Fruit fly (Drosophila melanogaster) Kc167 (cell line): ENCODE measurements around the gene CG14304.

Experiments used
- Myc ChIP-seq: fragments of >200 bp; optimal IDR thresholded peaks from 2 replicates; lab custom pipeline; 2017; ENCODE audit warnings: missing external identifiers
- Sin3A ChIP-seq: fragments of >200 bp; optimal IDR thresholded peaks from 2 replicates; lab custom pipeline; 2018; ENCODE audit warnings: missing external identifiers
- h ChIP-seq: fragments of >200 bp; optimal IDR thresholded peaks from 3 replicates; lab custom pipeline; 2018; ENCODE audit warnings: missing external identifiers
- insv ChIP-seq: fragments of >200 bp; optimal IDR thresholded peaks from 3 replicates; lab custom pipeline; 2018; ENCODE audit warnings: missing external identifiers
- psq ChIP-seq: fragments of >200 bp; optimal IDR thresholded peaks from 2 replicates; lab custom pipeline; 2017; ENCODE audit warnings: missing external identifiers
- ttk ChIP-seq: sonication (Bioruptor generic); optimal IDR thresholded peaks from 2 replicates; lab custom pipeline; 2017; ENCODE audit warnings: missing external identifiers

Gene CG14304

DNA sequence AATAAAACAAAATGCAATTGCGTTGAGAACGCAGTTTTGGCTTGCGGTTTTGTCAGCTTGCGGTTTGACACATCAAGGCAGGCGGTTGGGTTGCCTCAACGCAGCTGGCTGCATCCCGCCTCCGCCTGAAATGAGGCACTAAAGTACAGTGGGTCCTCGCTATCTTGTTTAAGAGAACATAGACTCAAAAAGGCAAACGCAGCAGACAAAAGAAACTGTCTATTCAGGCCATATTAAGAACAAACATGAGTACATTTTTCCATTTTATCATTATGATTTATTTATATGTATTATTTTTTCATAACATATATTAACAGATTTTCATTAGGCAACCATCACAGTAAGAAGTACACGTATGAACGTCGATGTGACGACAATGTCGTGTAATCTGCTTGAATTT lies 18.5 kb upstream of the CG14304 start:
- TF ChIP-seq ttk (lab: Kevin White, UChicago) (no peak), Myc (no peak), insv (lab: Kevin White, UChicago) (no peak), Sin3A (lab: Kevin White, UChicago) (no peak), psq (lab: Kevin White, UChicago) (no peak), h (no peak)

DNA sequence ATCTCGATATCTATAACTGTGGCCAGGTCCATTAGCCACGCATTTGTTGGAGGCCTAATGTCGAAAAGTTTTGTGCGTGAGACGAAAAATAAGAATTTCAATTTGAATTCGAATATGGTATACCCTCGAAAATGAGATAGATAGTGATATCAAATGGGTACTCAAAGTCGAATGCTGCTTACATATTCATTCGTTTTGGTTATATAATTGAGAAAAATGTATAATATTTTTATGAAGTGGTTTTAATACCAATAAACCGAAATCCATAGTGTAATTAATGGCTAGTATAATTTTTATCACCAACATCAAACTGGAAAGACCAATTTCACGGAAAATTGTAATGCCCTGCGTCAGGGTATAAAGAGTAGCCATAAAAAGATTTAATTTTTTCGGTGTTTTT lies 12.0 kb upstream of the CG14304 start:
- TF ChIP-seq psq (lab: Kevin White, UChicago) (no peak), Myc (no peak), insv (lab: Kevin White, UChicago) (no peak), h (no peak), Sin3A (lab: Kevin White, UChicago) (no peak), ttk (lab: Kevin White, UChicago) (no peak)

DNA sequence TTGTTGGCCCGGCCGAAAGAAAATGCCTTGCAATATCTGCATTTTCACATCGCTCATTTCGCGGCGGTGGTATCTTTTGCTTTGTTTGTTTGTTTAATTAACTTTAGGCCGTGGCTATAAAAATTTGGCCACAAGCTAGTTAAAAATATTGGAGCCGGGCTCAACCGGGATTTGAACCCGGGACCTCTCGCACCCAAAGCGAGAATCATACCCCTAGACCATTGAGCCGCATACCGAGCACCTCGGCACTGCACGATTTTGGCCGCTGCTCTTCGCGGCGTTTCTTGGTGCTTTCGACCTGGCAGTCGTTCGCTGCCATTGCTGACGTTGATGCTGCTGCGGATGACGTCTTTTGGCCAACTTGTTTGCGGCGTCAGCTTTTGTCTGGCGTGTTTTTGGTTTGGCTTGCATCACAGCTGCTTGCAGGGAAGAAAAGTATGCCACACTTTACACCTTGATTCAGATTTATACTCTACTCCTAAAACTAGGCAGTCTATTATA lies 7.2 kb upstream of the CG14304 start:
- no peak for TF ChIP-seq psq (lab: Kevin White, UChicago)
- no peak for TF ChIP-seq h
- no peak for TF ChIP-seq ttk (lab: Kevin White, UChicago)
- no peak for TF ChIP-seq Myc
- TF ChIP-seq Sin3A (lab: Kevin White, UChicago) = no peak
- no peak for TF ChIP-seq insv (lab: Kevin White, UChicago)

- TF ChIP-seq Sin3A (lab: Kevin White, UChicago) = no peak
- TF ChIP-seq psq (lab: Kevin White, UChicago) = no peak
- no peak for TF ChIP-seq Myc
- TF ChIP-seq insv (lab: Kevin White, UChicago) = no peak
- no peak for TF ChIP-seq ttk (lab: Kevin White, UChicago)
- TF ChIP-seq h = no peak
Observed at dm6 chr3R:18624541-18624940, 3.4 kb upstream of the CG14304 start.

DNA sequence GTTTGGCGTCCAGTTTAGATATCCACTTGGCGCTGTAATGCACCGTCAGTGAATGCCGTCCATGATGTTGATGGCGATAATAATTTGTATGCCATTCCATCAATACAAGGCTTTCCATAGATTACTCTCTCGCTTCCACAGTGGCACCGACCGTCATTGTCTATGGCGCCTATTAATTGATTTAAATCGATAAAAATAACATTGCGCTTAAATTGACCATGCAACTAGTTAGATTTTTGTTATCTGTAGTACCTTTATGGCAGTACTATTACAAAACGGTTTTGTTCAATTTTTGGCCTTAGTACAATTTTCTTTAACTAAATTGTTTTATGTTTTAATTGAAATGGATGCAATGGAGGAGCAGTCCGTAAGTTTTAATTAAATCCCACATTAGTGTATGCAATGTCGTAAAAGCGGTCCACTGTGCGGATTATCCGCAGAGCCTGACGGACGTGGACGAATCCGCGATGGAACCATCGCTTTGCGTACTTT lies 1.6 kb downstream of the CG14304 start:
- TF ChIP-seq Sin3A (lab: Kevin White, UChicago) = no peak
- no peak for TF ChIP-seq h
- no peak for TF ChIP-seq insv (lab: Kevin White, UChicago)
- TF ChIP-seq ttk (lab: Kevin White, UChicago) = no peak
- no peak for TF ChIP-seq psq (lab: Kevin White, UChicago)
- TF ChIP-seq Myc = no peak

- TF ChIP-seq psq (lab: Kevin White, UChicago) (no peak), h (no peak), ttk (lab: Kevin White, UChicago) (no peak)
Observed at dm6 chr3R:18617411-18617810, 3.7 kb downstream of the CG14304 start, which contains the start of gene CG7695. CG7695 (minus strand) TSS chr3R:18617511.

DNA sequence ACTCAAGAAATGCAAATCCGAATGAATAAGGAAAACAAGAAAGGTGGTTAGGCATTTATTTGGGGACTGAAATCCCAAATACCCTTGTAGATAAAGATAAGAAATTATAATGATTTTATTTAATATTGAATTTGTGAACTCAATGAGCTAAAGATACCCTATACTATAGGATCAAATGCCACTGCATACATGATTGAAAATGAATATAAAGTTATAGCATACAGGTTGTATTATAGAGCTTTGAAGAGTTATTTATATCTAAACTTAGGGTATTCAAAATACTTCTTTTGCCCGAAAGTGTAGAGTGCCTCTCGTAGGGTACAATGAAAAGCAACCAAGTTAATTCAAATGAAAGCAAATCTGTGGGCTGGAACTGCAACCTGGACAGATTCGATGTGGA lies 5.1 kb downstream of the CG14304 start:
- TF ChIP-seq insv (lab: Kevin White, UChicago) (no peak), Myc (no peak)

DNA sequence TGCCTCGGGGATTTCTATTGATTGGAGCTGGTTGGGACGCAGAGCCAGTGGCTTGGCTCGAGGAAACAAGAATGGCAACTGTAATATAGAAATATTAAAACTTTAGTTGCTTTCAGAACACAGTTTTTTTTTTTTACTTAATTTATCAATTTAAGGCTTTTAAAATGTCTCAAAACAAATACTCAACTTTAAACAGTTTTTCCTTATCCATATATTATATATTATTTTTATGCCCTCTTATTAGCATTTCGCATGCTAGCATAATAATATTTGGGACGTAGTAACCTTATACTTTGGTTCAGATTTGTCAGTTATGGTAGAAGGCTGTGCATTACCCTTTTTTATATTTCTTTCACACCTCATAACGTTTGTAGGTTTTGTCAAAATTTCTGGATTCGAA lies 22.7 kb downstream of the CG14304 start, which contains the start of gene Tssk:
Tssk (plus strand) TSS at position 301 of the 400 bp plus-strand sequence.
- TF ChIP-seq Sin3A (lab: Kevin White, UChicago) (no peak), h (no peak), ttk (lab: Kevin White, UChicago) (no peak), Myc (no peak), psq (lab: Kevin White, UChicago) (no peak), insv (lab: Kevin White, UChicago) (no peak)

dm6 chr3R:18590754-18591153 lies 30.4 kb downstream of the CG14304 start, which contains the start of gene qin:
qin (plus strand) TSS chr3R:18591027.
- TF ChIP-seq Myc = no peak
- TF ChIP-seq psq (lab: Kevin White, UChicago) = no peak
- TF ChIP-seq insv (lab: Kevin White, UChicago) = no peak
- no peak for TF ChIP-seq Sin3A (lab: Kevin White, UChicago)
- no peak for TF ChIP-seq h
- TF ChIP-seq ttk (lab: Kevin White, UChicago) = no peak

- TF ChIP-seq psq (lab: Kevin White, UChicago) = no peak
- TF ChIP-seq insv (lab: Kevin White, UChicago) = no peak
- no peak for TF ChIP-seq Myc
- no peak for TF ChIP-seq ttk (lab: Kevin White, UChicago)
- TF ChIP-seq Sin3A (lab: Kevin White, UChicago) = no peak
- no peak for TF ChIP-seq h
Observed at dm6 chr3R:18585259-18585858, 35.8 kb downstream of the CG14304 start.

DNA sequence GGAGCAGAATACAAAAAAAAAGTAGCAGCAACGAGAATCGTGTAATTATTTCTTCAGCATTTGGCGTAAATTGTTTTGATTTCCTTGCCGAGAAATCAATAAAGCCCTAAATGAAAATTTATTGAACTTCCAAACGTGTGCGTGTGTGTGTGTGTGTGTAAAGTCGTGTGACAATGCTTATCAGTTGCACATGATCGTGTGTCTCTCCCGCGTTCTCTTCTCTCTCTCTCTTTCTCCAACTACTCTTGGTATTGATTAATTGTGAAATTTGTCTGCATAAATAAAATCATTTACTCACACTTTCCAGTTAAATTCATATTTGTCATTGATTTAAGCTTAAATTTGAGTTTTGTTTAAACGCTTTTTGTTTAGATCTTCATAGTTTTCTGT lies 36.6 kb downstream of the CG14304 start:
- no peak for TF ChIP-seq h
- no peak for TF ChIP-seq ttk (lab: Kevin White, UChicago)
- no peak for TF ChIP-seq psq (lab: Kevin White, UChicago)
- TF ChIP-seq Myc = no peak
- TF ChIP-seq Sin3A (lab: Kevin White, UChicago) = no peak
- TF ChIP-seq insv (lab: Kevin White, UChicago) = no peak

dm6 chr3R:18583881-18584545 lies 37.1 kb downstream of the CG14304 start:
- TF ChIP-seq psq (lab: Kevin White, UChicago) = no peak
- no peak for TF ChIP-seq h
- TF ChIP-seq ttk (lab: Kevin White, UChicago) = no peak
- TF ChIP-seq Myc = no peak
- TF ChIP-seq Sin3A (lab: Kevin White, UChicago) = no peak
- TF ChIP-seq insv (lab: Kevin White, UChicago) = no peak
